Fruit fly (Drosophila melanogaster) whole organism, prepupa: Measurements from ENCODE around the gene CG33510.
A peak's percentile ranks its signal among the peaks of the same experiment; 100 is the strongest.

Experiments
- CG10631 ChIP-seq: fragments of 200-800 bp; sonication (Bioruptor generic); optimal IDR thresholded peaks from 2 replicates; lab custom pipeline; 2016; ENCODE audit warnings: missing biosample characterization, missing genetic modification characterization
- CG11294 ChIP-seq: fragments of 200-800 bp; sonication (Bioruptor generic); IDR thresholded peaks from 2 replicates; pipeline ENCODE4 v1.3.6; 2022; ENCODE audit warnings: missing biosample characterization, missing genetic modification characterization
- CG11762 ChIP-seq: fragments of 200-800 bp; sonication (Bioruptor generic); optimal IDR thresholded peaks from 3 replicates; lab custom pipeline; 2016; ENCODE audit warnings: missing biosample characterization, missing genetic modification characterization; ENCODE audit not compliant: insufficient read depth
- CG11902 ChIP-seq: fragments of 200-800 bp; sonication (Bioruptor generic); optimal IDR thresholded peaks from 3 replicates; lab custom pipeline; 2016; ENCODE audit warnings: missing biosample characterization, missing genetic modification characterization
- CG15336 ChIP-seq: fragments of 200-800 bp; sonication (Bioruptor generic); IDR thresholded peaks from 2 replicates; pipeline ENCODE4 v1.3.6; 2022; ENCODE audit warnings: missing biosample characterization, missing genetic modification characterization
- CG32006 ChIP-seq: fragments of 200-800 bp; sonication (Bioruptor generic); optimal IDR thresholded peaks from 3 replicates; lab custom pipeline; 2017; ENCODE audit warnings: missing biosample characterization, mild to moderate bottlenecking, missing genetic modification characterization
- CG3919 ChIP-seq: fragments of 200-800 bp; sonication (Bioruptor generic); optimal IDR thresholded peaks from 3 replicates; lab custom pipeline; 2016; ENCODE audit warnings: missing biosample characterization, missing genetic modification characterization
- CG4318 ChIP-seq: fragments of 200-800 bp; sonication (Bioruptor generic); optimal IDR thresholded peaks from 3 replicates; lab custom pipeline; 2017; ENCODE audit warnings: missing biosample characterization, mild to moderate bottlenecking, missing genetic modification characterization
- CG6163 ChIP-seq: fragments of 200-800 bp; sonication (Bioruptor generic); IDR thresholded peaks from 3 replicates; pipeline ENCODE4 v1.3.6; 2022; ENCODE audit warnings: missing biosample characterization, missing genetic modification characterization
- CG6276 ChIP-seq: fragments of 200-800 bp; sonication (Bioruptor generic); optimal IDR thresholded peaks from 2 replicates; lab custom pipeline; 2017; ENCODE audit warnings: missing biosample characterization, mild to moderate bottlenecking, missing genetic modification characterization
- CG7368 ChIP-seq: fragments of 200-800 bp; sonication (Bioruptor generic); optimal IDR thresholded peaks from 3 replicates; lab custom pipeline; 2016; ENCODE audit warnings: missing biosample characterization, missing genetic modification characterization
- CG9139 ChIP-seq: fragments of 200-800 bp; sonication (Bioruptor generic); optimal IDR thresholded peaks from 3 replicates; lab custom pipeline; 2017; ENCODE audit warnings: missing biosample characterization, mild to moderate bottlenecking, missing genetic modification characterization
- Eip78C ChIP-seq: fragments of 200-800 bp; sonication (Bioruptor generic); peaks from one replicate; lab custom pipeline; 2016; ENCODE audit warnings: missing biosample characterization, missing genetic modification characterization
- Ets21C ChIP-seq: fragments of 200-800 bp; sonication (Bioruptor generic); optimal IDR thresholded peaks from 3 replicates; lab custom pipeline; 2016; ENCODE audit warnings: missing biosample characterization, missing genetic modification characterization
- Gug ChIP-seq: fragments of 200-800 bp; sonication (Bioruptor generic); IDR thresholded peaks from 2 replicates; pipeline ENCODE4 v1.3.6; 2022; ENCODE audit warnings: missing biosample characterization, missing genetic modification characterization
- Lpt ChIP-seq: fragments of 200-800 bp; sonication (Bioruptor generic); optimal IDR thresholded peaks from 3 replicates; lab custom pipeline; 2016; ENCODE audit warnings: missing biosample characterization, missing genetic modification characterization
- Met ChIP-seq: fragments of 200-800 bp; sonication (Bioruptor generic); optimal IDR thresholded peaks from 3 replicates; lab custom pipeline; 2016; ENCODE audit warnings: missing biosample characterization, missing genetic modification characterization
- Smox ChIP-seq: fragments of 200-800 bp; sonication (Bioruptor generic); optimal IDR thresholded peaks from 3 replicates; lab custom pipeline; 2016; ENCODE audit warnings: missing biosample characterization, missing genetic modification characterization
- Sox102F ChIP-seq: fragments of 200-800 bp; sonication (Bioruptor generic); optimal IDR thresholded peaks from 2 replicates; lab custom pipeline; 2016; ENCODE audit warnings: missing biosample characterization, mild to moderate bottlenecking, missing genetic modification characterization
- Sox14 ChIP-seq: fragments of 200-800 bp; sonication (Bioruptor generic); optimal IDR thresholded peaks from 3 replicates; lab custom pipeline; 2016; ENCODE audit warnings: missing biosample characterization, missing genetic modification characterization
- achi ChIP-seq: fragments of 200-800 bp; sonication (Bioruptor generic); optimal IDR thresholded peaks from 3 replicates; lab custom pipeline; 2016; ENCODE audit warnings: missing biosample characterization, missing genetic modification characterization
- acj6 ChIP-seq: fragments of 200-800 bp; sonication (Bioruptor generic); optimal IDR thresholded peaks from 3 replicates; lab custom pipeline; 2016; ENCODE audit warnings: missing biosample characterization, missing genetic modification characterization
- dsx ChIP-seq: fragments of 200-800 bp; optimal IDR thresholded peaks from 3 replicates; lab custom pipeline; 2019; ENCODE audit warnings: missing biosample characterization, mild to moderate bottlenecking, missing genetic modification characterization, moderate library complexity; ENCODE audit not compliant: poor library complexity, severe bottlenecking
- eg ChIP-seq: fragments of 200-800 bp; sonication (Bioruptor generic); IDR thresholded peaks from 3 replicates; pipeline ENCODE4 v1.3.6; 2022; ENCODE audit warnings: missing biosample characterization, missing genetic modification characterization
- esn ChIP-seq: fragments of 200-800 bp; sonication (Bioruptor generic); optimal IDR thresholded peaks from 2 replicates; lab custom pipeline; 2016; ENCODE audit warnings: missing biosample characterization, mild to moderate bottlenecking, missing genetic modification characterization, moderate library complexity
- fd59A ChIP-seq: fragments of 200-800 bp; sonication (Bioruptor generic); optimal IDR thresholded peaks from 2 replicates; lab custom pipeline; 2017; ENCODE audit warnings: missing biosample characterization, mild to moderate bottlenecking, missing genetic modification characterization, missing genetic modification reagents
- fd85E ChIP-seq: fragments of 200-800 bp; sonication (Bioruptor generic); optimal IDR thresholded peaks from 3 replicates; lab custom pipeline; 2016; ENCODE audit warnings: missing biosample characterization, missing genetic modification characterization
- fkh ChIP-seq: fragments of 200-800 bp; sonication (Bioruptor generic); optimal IDR thresholded peaks from 3 replicates; lab custom pipeline; 2017; ENCODE audit warnings: missing biosample characterization, mild to moderate bottlenecking, missing genetic modification characterization, moderate library complexity
- lz ChIP-seq: fragments of 200-800 bp; sonication (Bioruptor generic); optimal IDR thresholded peaks from 3 replicates; lab custom pipeline; 2016; ENCODE audit warnings: missing biosample characterization, missing genetic modification characterization
- pdm3 ChIP-seq: fragments of 200-800 bp; sonication (Bioruptor generic); optimal IDR thresholded peaks from 3 replicates; lab custom pipeline; 2016; ENCODE audit warnings: missing biosample characterization, missing genetic modification characterization
- salr ChIP-seq, 2 experiments: fragments of 200-800 bp; sonication (Bioruptor generic); optimal IDR thresholded peaks; 3 replicates each; lab custom pipeline; 2016 to 2018; ENCODE audit warnings: missing biosample characterization in 2 of 2, missing genetic modification characterization in 2 of 2, mild to moderate bottlenecking in 1 of 2
- spab ChIP-seq: fragments of 200-800 bp; sonication (Bioruptor generic); optimal IDR thresholded peaks from 2 replicates; lab custom pipeline; 2017; ENCODE audit warnings: missing biosample characterization, mild to moderate bottlenecking, missing genetic modification characterization, missing genetic modification reagents
- ss ChIP-seq, 2 experiments: fragments of 200-800 bp; sonication (Bioruptor generic); optimal IDR thresholded peaks; 2 replicates in 1 of 2; 3 replicates in 1 of 2; lab custom pipeline; 2017 to 2018; ENCODE audit warnings: mild to moderate bottlenecking in 2 of 2, missing biosample characterization in 2 of 2, missing genetic modification characterization in 2 of 2, moderate library complexity in 1 of 2
- svp ChIP-seq: fragments of 200-800 bp; sonication (Bioruptor generic); peaks from one replicate; lab custom pipeline; 2016; ENCODE audit warnings: missing biosample characterization, missing genetic modification characterization
- topi ChIP-seq: fragments of 200-800 bp; sonication (Bioruptor generic); optimal IDR thresholded peaks from 3 replicates; lab custom pipeline; 2016; ENCODE audit warnings: missing biosample characterization, missing genetic modification characterization
- vri ChIP-seq: fragments of 200-800 bp; sonication (Bioruptor generic); optimal IDR thresholded peaks from 3 replicates; lab custom pipeline; 2016; ENCODE audit warnings: missing biosample characterization, mild to moderate bottlenecking, missing genetic modification characterization

Gene CG33510

dm6 chr2L:21065889-21066288 is 18.2 kb downstream of the CG33510 start (continued):
- no peak for TF ChIP-seq Ets21C (GFP tag; lab: Kevin White, UChicago)
- TF ChIP-seq acj6 (GFP tag; lab: Kevin White, UChicago): no peak
- TF ChIP-seq pdm3 (GFP tag; lab: Kevin White, UChicago): peak; percentile 16
- TF ChIP-seq esn (GFP tag; lab: Kevin White, UChicago): no peak
- TF ChIP-seq CG6276 (GFP tag; lab: Kevin White, UChicago): peak; percentile 42
- TF ChIP-seq CG32006 (GFP tag; lab: Kevin White, UChicago): peak; percentile 62
- peak; percentile 56 for TF ChIP-seq Gug
- no peak for TF ChIP-seq fkh (GFP tag; lab: Kevin White, UChicago)
- TF ChIP-seq Lpt (GFP tag; lab: Kevin White, UChicago): peak; percentile 19
- TF ChIP-seq CG4318 (GFP tag; lab: Kevin White, UChicago): peak; percentile 25
- no peak for TF ChIP-seq fd59A
- TF ChIP-seq CG11762 (GFP tag; lab: Kevin White, UChicago): no peak
- TF ChIP-seq ss (GFP tag; optimal IDR thresholded peaks at IDR 0.05; lab: Kevin White, UChicago): no peak
- TF ChIP-seq Sox102F (GFP tag; lab: Kevin White, UChicago): no peak
- no peak for TF ChIP-seq CG9139 (GFP tag; lab: Kevin White, UChicago)
- no peak for TF ChIP-seq Sox14 (GFP tag; lab: Kevin White, UChicago)
- TF ChIP-seq topi (GFP tag; lab: Kevin White, UChicago): no peak
- TF ChIP-seq, all 60 proteins: peak for 13

- TF ChIP-seq fkh (GFP tag; lab: Kevin White, UChicago) (peak; percentile 33), CG32006 (GFP tag; lab: Kevin White, UChicago) (no peak)
- TF ChIP-seq, all 60 proteins: peak for 1
These were observed 21.5 kb downstream of the CG33510 start for dm6 chr2L:21062611-21063010.

- TF ChIP-seq ss (GFP tag; optimal IDR thresholded peaks at IDR 0.05; lab: Kevin White, UChicago) (peak in 1 of 2 experiments; percentile 63), dsx (GFP tag; lab: Kevin White, UChicago) (peak; percentile 67), salr (GFP tag; optimal IDR thresholded peaks at IDR 0.05; lab: Kevin White, UChicago) (peak in 1 of 2 experiments; percentile 53), CG15336 (GFP tag; lab: Robert Waterston, UW) (no peak), pdm3 (GFP tag; lab: Kevin White, UChicago) (no peak)
These were observed 22.5 kb downstream of the CG33510 start for dm6 chr2L:21061591-21061990.

dm6 chr2L:21053623-21054022 is 30.5 kb downstream of the CG33510 start:
- TF ChIP-seq CG11294 (no peak), vri (GFP tag; lab: Kevin White, UChicago) (peak; percentile 40)

dm6 chr2L:21052783-21053463 is 31.2 kb downstream of the CG33510 start, which contains the start of gene Itgbn:
Gene Itgbn, plus strand, starts transcription at chr2L:21053033.
- TF ChIP-seq fkh (GFP tag; lab: Kevin White, UChicago) (peak; percentile 24), Smox (GFP tag; lab: Kevin White, UChicago) (no peak), vri (GFP tag; lab: Kevin White, UChicago) (peak; percentile 63)

dm6 chr2L:21051873-21052736 is 32.0 kb downstream of the CG33510 start, which contains the start of gene CG42238:
Gene CG42238, minus strand, starts transcription at chr2L:21052164.
- no peak for TF ChIP-seq spab (GFP tag; lab: Kevin White, UChicago)
- TF ChIP-seq Sox102F (GFP tag; lab: Kevin White, UChicago): no peak
- TF ChIP-seq lz (GFP tag; lab: Kevin White, UChicago): peak; percentile 15
- TF ChIP-seq eg (GFP tag; lab: Robert Waterston, UW): 0 out of 3 replicates have a peak, but pooled peaks have one; percentile 20
- TF ChIP-seq vri (GFP tag; lab: Kevin White, UChicago): peak; percentile 4
- TF ChIP-seq CG10631 (GFP tag; lab: Kevin White, UChicago): peak; percentile 30
- no peak for TF ChIP-seq Lpt (GFP tag; lab: Kevin White, UChicago)
- no peak for TF ChIP-seq Gug
- TF ChIP-seq ss (GFP tag; optimal IDR thresholded peaks at IDR 0.05; lab: Kevin White, UChicago): peak in 1 of 2 experiments; percentile 19
- no peak for TF ChIP-seq CG11902
- peak; percentile 10 for TF ChIP-seq topi (GFP tag; lab: Kevin White, UChicago)
- TF ChIP-seq acj6 (GFP tag; lab: Kevin White, UChicago): peak; percentile 0
- TF ChIP-seq CG7368 (GFP tag; lab: Kevin White, UChicago): no peak
- TF ChIP-seq Met (GFP tag; lab: Kevin White, UChicago): peak; percentile 11
- TF ChIP-seq CG3919: peak; percentile 23
- 0 out of 3 replicates have a peak, but pooled peaks have one; percentile 20 for TF ChIP-seq CG6163 (GFP tag; lab: Robert Waterston, UW)
- TF ChIP-seq achi (GFP tag; lab: Kevin White, UChicago): peak; percentile 11
- no peak for TF ChIP-seq fd85E
- peak; percentile 47 for TF ChIP-seq Eip78C (GFP tag; lab: Kevin White, UChicago)
- peak; percentile 81 for TF ChIP-seq svp (GFP tag; lab: Kevin White, UChicago)
- TF ChIP-seq CG32006 (GFP tag; lab: Kevin White, UChicago): no peak
